Fruit fly (Drosophila melanogaster): ENCODE measurements around the gene Hsc70-2.

Hsc70-2 gene

DNA sequence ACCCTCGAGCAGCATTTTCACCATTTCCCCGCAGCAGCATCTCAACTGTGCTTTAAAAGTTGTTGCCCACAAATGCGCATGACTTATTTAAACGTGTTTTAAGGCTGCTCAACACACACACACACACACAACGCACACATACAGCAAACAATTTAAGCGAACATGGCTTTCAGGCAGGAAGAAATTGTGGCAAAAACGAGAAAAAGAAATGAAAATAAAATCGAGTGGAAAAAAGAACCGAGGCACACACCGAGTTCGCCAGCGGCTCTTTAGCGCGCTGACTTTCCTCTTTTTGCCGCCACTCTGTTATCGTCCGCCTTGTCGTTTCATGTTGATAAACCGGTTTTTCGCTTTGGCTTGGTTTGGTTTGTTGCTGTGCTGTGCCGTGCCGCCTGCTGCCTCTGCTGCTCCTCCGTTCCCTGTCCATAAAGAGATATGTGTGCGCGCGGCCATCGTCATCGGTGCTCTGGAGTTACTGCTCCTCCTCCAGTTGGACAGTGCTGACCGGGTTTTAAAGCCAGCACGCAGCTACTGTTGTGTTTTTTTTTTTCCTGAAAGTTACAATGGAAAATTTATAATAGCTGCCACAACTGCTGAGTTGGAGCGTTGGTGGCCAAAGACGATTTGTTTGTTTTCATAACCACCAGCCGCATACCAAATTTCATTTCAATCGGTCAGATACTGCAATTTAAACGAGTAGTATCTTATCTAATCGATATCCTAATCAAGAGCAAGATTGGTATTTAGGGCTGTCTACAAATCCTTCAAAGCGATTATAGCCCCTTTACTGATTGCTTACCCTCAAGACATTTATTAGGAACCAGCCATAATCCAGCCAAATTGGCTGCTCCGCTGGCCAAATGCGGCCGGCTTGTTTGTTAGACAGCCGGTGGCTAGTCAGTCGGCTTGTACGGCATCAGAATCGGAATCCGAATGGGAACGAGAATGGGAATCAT, 28.5 kb upstream of the Hsc70-2 start (continued):
- no peak for TF ChIP-seq Six4 (GFP tag; optimal IDR thresholded peaks at IDR 0.05)
- TF ChIP-seq CG2199 (GFP tag; IDR thresholded peaks at IDR 0.05), result peak; percentile 50; the same call in 2 of the 3 replicates
- TF ChIP-seq CG34224 (GFP tag; IDR thresholded peaks at IDR 0.05; ENCODE audit: partially characterized antibody), result no peak
- TF ChIP-seq mld (GFP tag; IDR thresholded peaks at IDR 0.05; ENCODE audit: partially characterized antibody), result no peak
- TF ChIP-seq gce (GFP tag; IDR thresholded peaks at IDR 0.05), result no peak
- TF ChIP-seq HLH54F (GFP tag; optimal IDR thresholded peaks at IDR 0.05), result peak; percentile 5
- TF ChIP-seq CG12744 (GFP tag; optimal IDR thresholded peaks at IDR 0.05), result no peak
- no peak for TF ChIP-seq Atf-2 (GFP tag; optimal IDR thresholded peaks at IDR 0.05)
- TF ChIP-seq CG31388 (GFP tag; optimal IDR thresholded peaks at IDR 0.05), result no peak
- no peak for TF ChIP-seq CkIIα-i1 (GFP tag; IDR thresholded peaks at IDR 0.05)
- TF ChIP-seq wor (GFP tag; IDR thresholded peaks at IDR 0.05), result no peak
- no peak for TF ChIP-seq D (optimal IDR thresholded peaks at IDR 0.05)
- no peak for TF ChIP-seq D (GFP tag; optimal IDR thresholded peaks at IDR 0.05)
- no peak for TF ChIP-seq zf30C (GFP tag; optimal IDR thresholded peaks at IDR 0.05)
- no peak for TF ChIP-seq CG14710 (tag; optimal IDR thresholded peaks at IDR 0.05)
- no peak for TF ChIP-seq Mad (GFP tag; optimal IDR thresholded peaks at IDR 0.05)
- no peak for TF ChIP-seq eve (GFP tag; optimal IDR thresholded peaks at IDR 0.05)
- no peak; the same call in none of the 2 replicates for TF ChIP-seq crol (GFP tag; IDR thresholded peaks at IDR 0.05)
- no peak for TF ChIP-seq H15 (GFP tag; IDR thresholded peaks at IDR 0.05)
- TF ChIP-seq CG16779 (GFP tag; IDR thresholded peaks at IDR 0.05), result no peak
- no peak for TF ChIP-seq hb (GFP tag; IDR thresholded peaks at IDR 0.05; ENCODE audit: partially characterized antibody)
- no peak for TF ChIP-seq HLH3B (GFP tag; IDR thresholded peaks at IDR 0.05)
- no peak for TF ChIP-seq CG12219 (GFP tag; optimal IDR thresholded peaks at IDR 0.05)
- TF ChIP-seq CG4328 (GFP tag; optimal IDR thresholded peaks at IDR 0.05), result no peak
- 0 out of 2 replicates have a peak, but pooled peaks have one; percentile 26 for TF ChIP-seq Awh (GFP tag; IDR thresholded peaks at IDR 0.05)
- TF ChIP-seq CG2129 (GFP tag; IDR thresholded peaks at IDR 0.05; ENCODE audit: partially characterized antibody), result no peak
- no peak for TF ChIP-seq NFAT (GFP tag; IDR thresholded peaks at IDR 0.05)
- peak; percentile 22 for TF ChIP-seq CG12659 (GFP tag; optimal IDR thresholded peaks at IDR 0.05)
- TF ChIP-seq CG10274 (GFP tag; optimal IDR thresholded peaks at IDR 0.05), result no peak
- TF ChIP-seq B-H2 (GFP tag; optimal IDR thresholded peaks at IDR 0.05), result peak; percentile 6
- TF ChIP-seq CG12104 (GFP tag; optimal IDR thresholded peaks at IDR 0.05), result no peak
- peak; percentile 16 for TF ChIP-seq lilli (GFP tag; optimal IDR thresholded peaks at IDR 0.05)
- TF ChIP-seq Mrtf (GFP tag; IDR thresholded peaks at IDR 0.05), result no peak
- TF ChIP-seq ci (GFP tag; IDR thresholded peaks at IDR 0.05), result 0 out of 3 replicates have a peak, but pooled peaks have one; percentile 16
- TF ChIP-seq NC2β (GFP tag; optimal IDR thresholded peaks at IDR 0.05), result no peak
- no peak for TF ChIP-seq CG11093 (GFP tag; IDR thresholded peaks at IDR 0.05)
- no peak for TF ChIP-seq CG13894 (tag; optimal IDR thresholded peaks at IDR 0.05)
- no peak for TF ChIP-seq CG2875 (GFP tag; optimal IDR thresholded peaks at IDR 0.05)
- TF ChIP-seq CG6689 (GFP tag; IDR thresholded peaks at IDR 0.05), result no peak
- TF ChIP-seq dati (GFP tag; IDR thresholded peaks at IDR 0.05), result no peak
- no peak for TF ChIP-seq nau (GFP tag; optimal IDR thresholded peaks at IDR 0.05)
- no peak for TF ChIP-seq caup (GFP tag; optimal IDR thresholded peaks at IDR 0.05; ENCODE audit: severe bottlenecking)
- TF ChIP-seq Gug (GFP tag; IDR thresholded peaks at IDR 0.05), result no peak
- no peak for TF ChIP-seq CG14050 (GFP tag; IDR thresholded peaks at IDR 0.05)
- TF ChIP-seq Oli (tag; optimal IDR thresholded peaks at IDR 0.05), result no peak
- no peak for TF ChIP-seq lov (optimal IDR thresholded peaks at IDR 0.05)
- 0 out of 3 replicates have a peak, but pooled peaks have one; percentile 6 for TF ChIP-seq lov (GFP tag; IDR thresholded peaks at IDR 0.05)
- no peak for TF ChIP-seq slbo (GFP tag; IDR thresholded peaks at IDR 0.05)
- no peak for TF ChIP-seq croc (GFP tag; conservative IDR thresholded peaks at IDR 0.05)
- TF ChIP-seq CG1832 (GFP tag; optimal IDR thresholded peaks at IDR 0.05), result no peak

All from whole organism, embryonic.